Worm (Caenorhabditis elegans) whole organism, L1 larva: ENCODE data around the gene T05A7.7.
A peak's percentile ranks its signal among the peaks of the same experiment; 100 is the strongest.

Experiments
- blmp-1 ChIP-seq: fragments of 150-350 bp; optimal IDR thresholded peaks from 2 replicates; lab custom pipeline; 2014; ENCODE audit warnings: missing biosample characterization, missing genetic modification characterization
- ceh-63 ChIP-seq: fragments of 200-800 bp; sonication (Bioruptor generic); optimal IDR thresholded peaks from 2 replicates; lab custom pipeline; 2018; ENCODE audit warnings: mild to moderate bottlenecking, missing genetic modification characterization, missing compliant biosample characterization
- ceh-82 ChIP-seq, 3 experiments: fragments of 150-350 bp in 1 of 3; sonication (generic microtip) in 2 of 3; optimal IDR thresholded peaks; 2 replicates each; lab custom pipeline; 2014 to 2017; ENCODE audit warnings: missing biosample characterization in 3 of 3, missing genetic modification characterization in 3 of 3
- ceh-88 ChIP-seq: fragments of 200-800 bp; sonication (Bioruptor generic); IDR thresholded peaks from 2 replicates; pipeline ENCODE4 v1.3.6; 2022; ENCODE audit warnings: missing genetic modification characterization, missing compliant biosample characterization
- ces-1 ChIP-seq: fragments of 150-350 bp; optimal IDR thresholded peaks from 2 replicates; lab custom pipeline; 2014; ENCODE audit warnings: missing biosample characterization, missing genetic modification reagents, missing genetic modification characterization
- dpl-1 ChIP-seq, 3 experiments: fragments of 150-350 bp in 2 of 3; sonication (generic microtip) in 1 of 3; optimal IDR thresholded peaks; 2 replicates each; lab custom pipeline; 2014 to 2017; ENCODE audit warnings: missing biosample characterization in 3 of 3, missing genetic modification characterization in 3 of 3, missing genetic modification reagents in 3 of 3
- efl-1 ChIP-seq, 4 experiments: fragments of 150-350 bp; optimal IDR thresholded peaks in 3 of 4; peaks in 1 of 4; 1 replicate in 1 of 4; 2 replicates in 3 of 4; lab custom pipeline; 2014; ENCODE audit warnings: missing biosample characterization in 2 of 4, missing genetic modification characterization in 2 of 4, missing genetic modification reagents in 2 of 4
- efl-3 ChIP-seq: fragments of 200-800 bp; sonication (Bioruptor generic); optimal IDR thresholded peaks from 2 replicates; lab custom pipeline; 2018; ENCODE audit warnings: mild to moderate bottlenecking, missing genetic modification characterization, missing compliant biosample characterization
- elt-3 ChIP-seq, 6 experiments: fragments of 150-350 bp in 1 of 6; sonication (generic microtip); optimal IDR thresholded peaks; 2 replicates each; lab custom pipeline; 2017 to 2018; ENCODE audit warnings: missing biosample characterization in 6 of 6, missing genetic modification characterization in 6 of 6, inconsistent platforms in 1 of 6
- fkh-8 ChIP-seq: sonication (generic microtip); optimal IDR thresholded peaks from 2 replicates; lab custom pipeline; 2016; ENCODE audit warnings: mild to moderate bottlenecking, missing genetic modification characterization, missing compliant biosample characterization
- grh-1 ChIP-seq: fragments of 200-800 bp; sonication (Bioruptor generic); IDR thresholded peaks from 2 replicates; pipeline ENCODE4 v1.3.6; 2022; ENCODE audit warnings: missing genetic modification reagents, missing genetic modification characterization, missing compliant biosample characterization
- hlh-17 ChIP-seq: fragments of 200-800 bp; sonication (Bioruptor generic); optimal IDR thresholded peaks from 2 replicates; lab custom pipeline; 2018; ENCODE audit warnings: missing genetic modification characterization, mild to moderate bottlenecking, missing compliant biosample characterization, moderate library complexity, borderline replicate concordance
- hlh-4 ChIP-seq: sonication (generic microtip); optimal IDR thresholded peaks from 2 replicates; lab custom pipeline; 2016; ENCODE audit warnings: mild to moderate bottlenecking, missing genetic modification characterization, missing compliant biosample characterization
- isw-1 ChIP-seq: fragments of 200-800 bp; sonication (Bioruptor generic); IDR thresholded peaks from 2 replicates; pipeline ENCODE4 v1.3.6; 2022; ENCODE audit warnings: missing genetic modification characterization, missing compliant biosample characterization
- jun-1 ChIP-seq: fragments of 150-350 bp; optimal IDR thresholded peaks from 2 replicates; lab custom pipeline; 2014; ENCODE audit warnings: missing biosample characterization, missing genetic modification reagents, missing genetic modification characterization
- lin-14 ChIP-seq: fragments of 200-800 bp; sonication (Bioruptor generic); optimal IDR thresholded peaks from 2 replicates; lab custom pipeline; 2018; ENCODE audit warnings: mild to moderate bottlenecking, missing genetic modification characterization, moderate library complexity, missing compliant biosample characterization
- lin-35 ChIP-seq, 2 experiments: fragments of 150-350 bp; optimal IDR thresholded peaks; 2 replicates each; lab custom pipeline; 2014; ENCODE audit warnings: missing biosample characterization in 2 of 2, missing genetic modification characterization in 2 of 2, missing genetic modification reagents in 2 of 2
- lir-3 ChIP-seq: sonication (generic microtip); optimal IDR thresholded peaks from 2 replicates; lab custom pipeline; 2016; ENCODE audit warnings: mild to moderate bottlenecking, missing genetic modification characterization, moderate library complexity, missing compliant biosample characterization; ENCODE audit not compliant: poor library complexity
- lsy-2 ChIP-seq, 2 experiments: fragments of 150-350 bp; optimal IDR thresholded peaks; 2 replicates each; lab custom pipeline; 2014; ENCODE audit warnings: missing biosample characterization in 2 of 2, missing genetic modification characterization in 2 of 2
- mdl-1 ChIP-seq, 2 experiments: fragments of 150-350 bp; optimal IDR thresholded peaks; 2 replicates each; lab custom pipeline; 2014 to 2017; ENCODE audit warnings: missing biosample characterization in 2 of 2, missing genetic modification characterization in 2 of 2, inconsistent platforms in 1 of 2
- mep-1 ChIP-seq: fragments of 150-350 bp; optimal IDR thresholded peaks from 2 replicates; lab custom pipeline; 2014; ENCODE audit warnings: missing biosample characterization, missing genetic modification characterization
- nhr-19 ChIP-seq: fragments of 200-800 bp; sonication (Bioruptor generic); conservative IDR thresholded peaks from 2 replicates; pipeline ENCODE4 v1.3.6; 2022; ENCODE audit warnings: missing genetic modification characterization, missing compliant biosample characterization
- nhr-28 ChIP-seq: fragments of 150-350 bp; optimal IDR thresholded peaks from 2 replicates; lab custom pipeline; 2014; ENCODE audit warnings: missing biosample characterization, missing genetic modification characterization
- nhr-47 ChIP-seq: sonication (generic microtip); optimal IDR thresholded peaks from 2 replicates; lab custom pipeline; 2016; ENCODE audit warnings: mild to moderate bottlenecking, missing genetic modification characterization, moderate library complexity, missing compliant biosample characterization
- nhr-71 ChIP-seq: sonication (generic microtip); optimal IDR thresholded peaks from 2 replicates; lab custom pipeline; 2016; ENCODE audit warnings: mild to moderate bottlenecking, missing genetic modification characterization, moderate library complexity, missing compliant biosample characterization
- nhr-84 ChIP-seq: sonication (generic microtip); optimal IDR thresholded peaks from 2 replicates; lab custom pipeline; 2017; ENCODE audit warnings: missing biosample characterization, missing genetic modification characterization
- rnt-1 ChIP-seq: sonication (generic microtip); optimal IDR thresholded peaks from 2 replicates; lab custom pipeline; 2016; ENCODE audit warnings: mild to moderate bottlenecking, missing genetic modification characterization, moderate library complexity, missing compliant biosample characterization
- snpc-4 ChIP-seq: fragments of 150-350 bp; optimal IDR thresholded peaks from 2 replicates; lab custom pipeline; 2014; ENCODE audit warnings: missing biosample characterization, missing genetic modification characterization
- unc-30 ChIP-seq: sonication (generic microtip); optimal IDR thresholded peaks from 2 replicates; lab custom pipeline; 2017; ENCODE audit warnings: missing biosample characterization, missing genetic modification characterization
- unc-62 ChIP-seq: fragments of 150-350 bp; optimal IDR thresholded peaks from 2 replicates; lab custom pipeline; 2014; ENCODE audit warnings: missing biosample characterization, missing genetic modification reagents, missing genetic modification characterization
- unc-86 ChIP-seq: sonication (generic microtip); optimal IDR thresholded peaks from 2 replicates; lab custom pipeline; 2016; ENCODE audit warnings: missing genetic modification characterization, missing compliant biosample characterization
- unc-98 ChIP-seq: fragments of 200-800 bp; sonication (Bioruptor generic); IDR thresholded peaks from 2 replicates; pipeline ENCODE4 v1.3.6; 2022; ENCODE audit warnings: missing genetic modification characterization, missing compliant biosample characterization

The T05A7.7 gene

DNA sequence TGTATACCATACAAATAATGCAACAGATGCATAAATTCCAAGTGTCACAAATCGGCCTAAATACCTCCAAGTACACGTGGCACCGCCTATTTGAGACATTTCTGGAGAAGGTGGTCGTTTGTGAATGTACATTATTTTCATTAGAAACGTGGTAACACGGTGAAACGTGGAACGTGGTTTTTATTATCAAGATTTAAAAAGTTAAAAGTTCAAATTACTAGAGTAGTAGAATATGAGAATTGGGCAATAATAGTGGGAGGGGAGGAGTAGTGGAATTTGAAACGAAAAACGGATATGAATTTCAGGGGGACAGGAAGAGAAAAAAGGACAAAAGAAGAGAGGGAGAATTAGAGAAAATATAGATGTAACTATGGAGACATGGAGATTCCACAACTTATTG, 25.5 kb downstream of the T05A7.7 start, which contains the start of gene fut-6:
Gene fut-6, minus strand, starts transcription at position 101 of the 400 bp plus-strand sequence.
- TF ChIP-seq nhr-71 (tag; lab: Kevin White, UChicago) (no peak), hlh-17 (GFP tag; lab: Kevin White, UChicago) (no peak), unc-62 (GFP tag; lab: Kevin White, UChicago) (no peak), elt-3 (tag; optimal IDR thresholded peaks at IDR 0.05; lab: Kevin White, UChicago) (no peak), lin-14 (GFP tag; lab: Kevin White, UChicago) (no peak), mdl-1 (tag; optimal IDR thresholded peaks at IDR 0.05; lab: Kevin White, UChicago) (no peak), unc-86 (tag; lab: Kevin White, UChicago) (no peak)

DNA sequence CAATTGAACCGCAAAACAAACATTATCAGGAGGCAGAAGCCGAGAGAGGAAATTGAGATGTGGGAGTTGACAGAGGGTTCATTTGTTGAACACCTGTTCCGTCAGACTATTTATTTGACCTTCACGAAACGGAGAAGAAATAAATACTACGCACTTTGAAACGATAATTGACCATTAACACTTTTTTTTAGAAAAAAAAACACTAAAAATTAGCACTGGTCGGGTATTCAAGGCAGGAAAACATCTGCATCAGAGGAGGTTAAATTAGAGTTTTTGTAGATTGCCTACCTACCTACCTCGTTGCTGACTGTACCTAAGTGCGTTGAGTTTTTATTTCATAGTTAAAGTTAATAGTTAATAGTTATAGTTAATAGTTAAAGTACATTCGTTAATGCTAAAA, 31.2 kb downstream of the T05A7.7 start:
- no peak for TF ChIP-seq snpc-4 (tag; lab: Kevin White, UChicago)
- TF ChIP-seq fkh-8 (tag; lab: Kevin White, UChicago): no peak
- no peak for TF ChIP-seq mdl-1 (tag; optimal IDR thresholded peaks at IDR 0.05; lab: Kevin White, UChicago)
- TF ChIP-seq nhr-71 (tag; lab: Kevin White, UChicago): no peak
- no peak for TF ChIP-seq blmp-1
- no peak for TF ChIP-seq nhr-47 (tag; lab: Kevin White, UChicago)
- TF ChIP-seq ceh-88 (GFP tag; lab: Robert Waterston, UW): no peak
- TF ChIP-seq jun-1 (tag; lab: Kevin White, UChicago): no peak
- no peak for TF ChIP-seq hlh-17 (GFP tag; lab: Kevin White, UChicago)

DNA sequence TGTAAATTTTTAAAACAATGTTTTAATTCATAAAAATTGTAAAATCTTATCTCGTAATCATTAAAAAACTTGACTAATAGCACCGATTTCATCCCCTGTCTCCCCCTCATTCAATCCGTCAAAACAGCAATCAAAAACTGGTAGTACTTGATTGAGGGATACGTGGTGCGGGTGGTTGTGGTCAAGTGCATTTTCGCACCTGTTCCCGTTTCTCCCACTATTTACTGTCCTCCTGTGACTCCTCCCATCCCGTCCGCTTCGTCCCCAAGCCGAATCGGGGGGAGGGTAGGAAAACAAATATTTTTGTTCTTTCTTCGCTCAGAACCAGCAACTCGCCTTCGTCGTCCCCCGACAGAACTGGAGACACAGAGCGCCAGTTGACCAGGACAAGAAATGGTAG, 32.5 kb downstream of the T05A7.7 start, which contains the start of gene lgc-27:
Gene lgc-27, plus strand, starts transcription at position 301 of the 400 bp plus-strand sequence.
- no peak for TF ChIP-seq lsy-2 (tag; optimal IDR thresholded peaks at IDR 0.05; lab: Kevin White, UChicago)
- TF ChIP-seq ceh-63 (GFP tag; lab: Kevin White, UChicago): no peak
- no peak for TF ChIP-seq nhr-19 (GFP tag; lab: Robert Waterston, UW)
- TF ChIP-seq nhr-84 (tag; lab: Kevin White, UChicago): no peak
- no peak for TF ChIP-seq hlh-4 (tag; lab: Kevin White, UChicago)
- TF ChIP-seq unc-98 (GFP tag; lab: Robert Waterston, UW): no peak
- no peak for TF ChIP-seq ces-1 (GFP tag; lab: Kevin White, UChicago)
- TF ChIP-seq blmp-1: no peak
- no peak for TF ChIP-seq unc-30 (tag; lab: Kevin White, UChicago)
- no peak for TF ChIP-seq efl-1 (optimal IDR thresholded peaks at IDR 0.05; lab: Kevin White, UChicago)
- no peak for TF ChIP-seq efl-1 (GFP tag; optimal IDR thresholded peaks at IDR 0.05 in 1 of 2; lab: Kevin White, UChicago)
- no peak for TF ChIP-seq efl-3 (GFP tag; lab: Kevin White, UChicago)
- no peak for TF ChIP-seq nhr-28 (tag; lab: Kevin White, UChicago)
- TF ChIP-seq isw-1: no peak
- TF ChIP-seq elt-3 (tag; optimal IDR thresholded peaks at IDR 0.05; lab: Kevin White, UChicago): no peak
- no peak for TF ChIP-seq lir-3 (tag; lab: Kevin White, UChicago)
- TF ChIP-seq dpl-1 (GFP tag; optimal IDR thresholded peaks at IDR 0.05; lab: Kevin White, UChicago): no peak
- TF ChIP-seq grh-1: no peak

DNA sequence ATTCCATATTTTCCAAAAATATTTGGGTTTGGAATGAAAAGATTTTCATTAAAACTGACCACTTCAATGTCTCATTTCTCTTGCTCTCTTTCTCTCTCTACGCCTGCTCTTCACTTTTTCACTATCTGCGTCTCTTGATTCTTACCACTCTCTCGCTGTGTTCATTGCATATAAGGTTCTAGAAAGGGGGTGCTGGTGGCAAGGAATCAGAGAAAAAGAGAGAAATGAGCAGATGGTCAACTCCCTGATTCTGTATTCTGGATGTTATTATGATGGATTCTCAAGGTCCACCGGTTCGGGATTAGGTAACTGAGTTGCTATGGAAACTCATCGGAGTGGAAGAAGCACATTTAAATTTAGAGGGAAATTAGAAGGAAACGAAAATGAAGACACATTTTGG, 40.5 kb downstream of the T05A7.7 start:
- TF ChIP-seq lir-3 (tag; lab: Kevin White, UChicago): no peak
- peak; percentile 9 for TF ChIP-seq rnt-1 (tag; lab: Kevin White, UChicago)
- TF ChIP-seq mep-1 (tag; lab: Kevin White, UChicago): peak; percentile 5
- TF ChIP-seq lin-14 (GFP tag; lab: Kevin White, UChicago): peak; percentile 49
- peak in 1 of 2 experiments; percentile 5 for TF ChIP-seq lin-35 (GFP tag; optimal IDR thresholded peaks at IDR 0.05; lab: Kevin White, UChicago)
- peak in 1 of 3 experiments; percentile 4 for TF ChIP-seq ceh-82 (tag; optimal IDR thresholded peaks at IDR 0.05; lab: Kevin White, UChicago)
- TF ChIP-seq nhr-71 (tag; lab: Kevin White, UChicago): no peak
- peak; percentile 36 to 44 for TF ChIP-seq efl-1 (optimal IDR thresholded peaks at IDR 0.05; lab: Kevin White, UChicago)
- no peak for TF ChIP-seq efl-1 (GFP tag; optimal IDR thresholded peaks at IDR 0.05 in 1 of 2; lab: Kevin White, UChicago)
- TF ChIP-seq fkh-8 (tag; lab: Kevin White, UChicago): peak; percentile 29
